Fruit fly (Drosophila melanogaster) whole organism, wandering third instar larva: ENCODE measurements around the gene Taf9.

Experiments used
- Abd-B ChIP-seq: fragments of >200 bp; optimal IDR thresholded peaks from 2 replicates; lab custom pipeline; 2017; ENCODE audit warnings: missing biosample characterization, missing genetic modification characterization
- Dfd ChIP-seq: fragments of >200 bp; optimal IDR thresholded peaks from 2 replicates; lab custom pipeline; 2017; ENCODE audit warnings: missing biosample characterization, missing genetic modification characterization
- Hr78 ChIP-seq: fragments of >200 bp; optimal IDR thresholded peaks from 2 replicates; lab custom pipeline; 2017; ENCODE audit warnings: missing biosample characterization, missing genetic modification characterization
- br ChIP-seq: fragments of 200-800 bp; sonication (Bioruptor generic); optimal IDR thresholded peaks from 2 replicates; lab custom pipeline; 2016; ENCODE audit warnings: missing biosample characterization, missing genetic modification characterization
- foxo ChIP-seq, 2 experiments: fragments of 200-800 bp; sonication (Bioruptor generic); optimal IDR thresholded peaks; 2 replicates in 1 of 2; 3 replicates in 1 of 2; lab custom pipeline; 2016 to 2017; ENCODE audit warnings: missing biosample characterization in 2 of 2, missing genetic modification characterization in 2 of 2
- fru ChIP-seq: fragments of 200-800 bp; sonication (Bioruptor generic); optimal IDR thresholded peaks from 3 replicates; lab custom pipeline; 2016; ENCODE audit warnings: missing biosample characterization, mild to moderate bottlenecking, missing genetic modification characterization
- h ChIP-seq: fragments of 200-800 bp; sonication (Bioruptor generic); optimal IDR thresholded peaks from 3 replicates; lab custom pipeline; 2016; ENCODE audit warnings: missing biosample characterization, mild to moderate bottlenecking, missing genetic modification characterization
- pan ChIP-seq: fragments of >200 bp; optimal IDR thresholded peaks from 2 replicates; lab custom pipeline; 2017
- psq ChIP-seq: fragments of 200-800 bp; sonication (Bioruptor generic); optimal IDR thresholded peaks from 3 replicates; lab custom pipeline; 2017; ENCODE audit warnings: missing biosample characterization, mild to moderate bottlenecking, missing genetic modification characterization, moderate library complexity
- rgr ChIP-seq: fragments of 200-800 bp; sonication (Bioruptor generic); optimal IDR thresholded peaks from 3 replicates; lab custom pipeline; 2016; ENCODE audit warnings: missing biosample characterization, mild to moderate bottlenecking, missing genetic modification characterization
- tai ChIP-seq: sonication (Bioruptor generic); optimal IDR thresholded peaks from 2 replicates; lab custom pipeline; 2016; ENCODE audit warnings: missing biosample characterization, missing genetic modification characterization
- usp ChIP-seq: fragments of >200 bp; optimal IDR thresholded peaks from 2 replicates; lab custom pipeline; 2017; ENCODE audit warnings: missing biosample characterization, missing genetic modification characterization

DNA sequence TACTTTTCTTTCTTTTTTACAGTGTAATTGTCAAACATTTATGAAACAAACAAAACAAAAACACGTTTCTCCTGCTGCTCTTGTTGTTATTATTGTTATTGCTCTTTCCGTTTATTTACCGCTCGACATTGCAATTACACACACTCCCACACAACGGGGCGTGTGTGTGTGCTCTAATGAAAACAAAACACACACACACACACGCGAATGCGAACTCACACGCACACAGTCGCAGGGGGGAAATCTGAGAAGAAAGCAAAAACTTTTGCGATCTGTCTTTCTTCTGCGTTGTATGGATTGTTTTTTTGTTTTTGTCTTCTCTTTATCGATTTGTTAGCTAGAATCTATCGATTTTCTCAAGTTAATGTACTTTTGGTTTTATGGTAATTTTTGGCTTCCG is 36.0 kb downstream of the Taf9 start:
- TF ChIP-seq br (GFP tag; lab: Kevin White, UChicago): no peak
- no peak for TF ChIP-seq pan
- no peak for TF ChIP-seq fru
- no peak for TF ChIP-seq foxo (GFP tag; optimal IDR thresholded peaks at IDR 0.05; lab: Kevin White, UChicago)
- no peak for TF ChIP-seq psq (GFP tag; lab: Kevin White, UChicago)
- no peak for TF ChIP-seq usp
- no peak for TF ChIP-seq Abd-B (GFP tag; lab: Kevin White, UChicago)
- TF ChIP-seq tai: no peak
- TF ChIP-seq rgr (GFP tag; lab: Kevin White, UChicago): no peak
- TF ChIP-seq h: no peak
- TF ChIP-seq Dfd: no peak
- no peak for TF ChIP-seq Hr78 (GFP tag; lab: Kevin White, UChicago)
